Worm (Caenorhabditis elegans) whole organism, L3 larva: Measurements from ENCODE around the gene set-15.

ENCODE experiments used
- R02D3.7 ChIP-seq: fragments of 150-350 bp; optimal IDR thresholded peaks from 2 replicates; lab custom pipeline; 2014; ENCODE audit warnings: missing biosample characterization, missing genetic modification characterization
- ceh-28 ChIP-seq: fragments of 150-350 bp; optimal IDR thresholded peaks from 2 replicates; lab custom pipeline; 2014; ENCODE audit warnings: missing biosample characterization, missing genetic modification reagents, missing genetic modification characterization
- fkh-10 ChIP-seq: sonication (generic microtip); optimal IDR thresholded peaks from 2 replicates; lab custom pipeline; 2017; ENCODE audit warnings: missing biosample characterization, missing genetic modification reagents, missing genetic modification characterization
- lin-15B ChIP-seq: fragments of 150-350 bp; optimal IDR thresholded peaks from 2 replicates; lab custom pipeline; 2014; ENCODE audit warnings: missing biosample characterization, missing genetic modification characterization
- mdl-1 ChIP-seq: fragments of 150-350 bp; optimal IDR thresholded peaks from 2 replicates; lab custom pipeline; 2014; ENCODE audit warnings: missing biosample characterization, missing genetic modification characterization
- nhr-237 ChIP-seq: fragments of 150-350 bp; optimal IDR thresholded peaks from 2 replicates; lab custom pipeline; 2014; ENCODE audit warnings: missing biosample characterization, missing genetic modification characterization
- zag-1 ChIP-seq: fragments of 150-350 bp; optimal IDR thresholded peaks from 2 replicates; lab custom pipeline; 2014; ENCODE audit warnings: missing biosample characterization, missing genetic modification characterization
- ztf-11 ChIP-seq: fragments of 150-350 bp; optimal IDR thresholded peaks from 2 replicates; lab custom pipeline; 2014; ENCODE audit warnings: missing biosample characterization, missing genetic modification characterization

DNA sequence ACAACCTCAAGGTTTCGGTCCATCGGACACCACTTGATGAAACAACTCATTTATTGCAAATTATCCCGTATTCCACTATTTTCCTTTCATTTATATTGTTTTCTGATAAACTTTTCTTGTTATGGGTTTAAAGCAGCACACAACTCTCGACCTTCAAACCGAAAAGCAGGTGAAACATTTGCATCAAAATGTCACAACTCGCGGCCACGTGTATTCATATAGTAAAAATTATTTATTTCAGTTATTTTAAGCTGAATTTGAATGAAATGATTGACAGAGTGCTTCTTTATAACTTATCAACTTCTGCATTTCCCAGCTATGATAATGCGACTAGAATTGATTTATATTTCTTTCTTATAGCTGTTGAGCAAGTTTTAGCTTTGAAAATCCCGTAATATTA is 31.8 kb upstream of the set-15 start, which contains the start of gene srw-95:
- TF ChIP-seq zag-1 (tag; lab: Kevin White, UChicago) (no peak), R02D3.7 (tag; lab: Kevin White, UChicago) (no peak), fkh-10 (no peak), nhr-237 (tag; lab: Kevin White, UChicago) (no peak), ztf-11 (tag; lab: Kevin White, UChicago) (no peak), lin-15B (no peak), mdl-1 (tag; lab: Kevin White, UChicago) (no peak), ceh-28 (tag; lab: Kevin White, UChicago) (no peak)
